Fruit fly (Drosophila melanogaster) whole organism, embryonic: ENCODE results near the gene Traf-like.

Source experiments
- CG9215 ChIP-seq: fragments of 200-800 bp; sonication (Bioruptor generic); IDR thresholded peaks from 2 replicates; pipeline ENCODE4 v1.3.6; 2022; ENCODE audit warnings: missing biosample characterization, missing genetic modification characterization
- CG9727 ChIP-seq: fragments of 200-800 bp; sonication (Bioruptor generic); optimal IDR thresholded peaks from 3 replicates; lab custom pipeline; 2017; ENCODE audit warnings: missing biosample characterization, mild to moderate bottlenecking, missing genetic modification characterization

- no peak for TF ChIP-seq CG9727 (GFP tag; lab: Kevin White, UChicago)
- TF ChIP-seq CG9215 (GFP tag; lab: Robert Waterston, UW): no peak
Observed at dm6 chrX:16404803-16405202, 10.0 kb upstream of the Traf-like start, which contains the start of gene CG9981.
